Worm (Caenorhabditis elegans) whole organism, L3 larva: ENCODE data around the gene dna-2.

ENCODE experiments used
- R02D3.7 ChIP-seq: fragments of 150-350 bp; optimal IDR thresholded peaks from 2 replicates; lab custom pipeline; 2014; ENCODE audit warnings: missing biosample characterization, missing genetic modification characterization
- ama-1 ChIP-seq: fragments of 150-350 bp; optimal IDR thresholded peaks from 2 replicates; lab custom pipeline; 2018
- ceh-16 ChIP-seq: sonication (generic microtip); optimal IDR thresholded peaks from 2 replicates; lab custom pipeline; 2017; ENCODE audit warnings: missing biosample characterization, missing genetic modification characterization
- ceh-28 ChIP-seq: fragments of 150-350 bp; optimal IDR thresholded peaks from 2 replicates; lab custom pipeline; 2014; ENCODE audit warnings: missing biosample characterization, missing genetic modification reagents, missing genetic modification characterization
- ceh-82 ChIP-seq: fragments of 150-350 bp; optimal IDR thresholded peaks from 2 replicates; lab custom pipeline; 2014; ENCODE audit warnings: missing biosample characterization, missing genetic modification characterization
- elt-1 ChIP-seq: fragments of 150-350 bp; optimal IDR thresholded peaks from 2 replicates; lab custom pipeline; 2014; ENCODE audit warnings: missing biosample characterization, missing genetic modification characterization
- elt-2 ChIP-seq: sonication (generic microtip); optimal IDR thresholded peaks from 2 replicates; lab custom pipeline; 2016; ENCODE audit warnings: missing genetic modification reagents, mild to moderate bottlenecking, missing genetic modification characterization, missing compliant biosample characterization
- eor-1 ChIP-seq, 2 experiments: fragments of 150-350 bp; optimal IDR thresholded peaks; 2 replicates each; lab custom pipeline; 2014 to 2018; ENCODE audit warnings: missing biosample characterization in 2 of 2, missing genetic modification characterization in 2 of 2
- fkh-10 ChIP-seq: sonication (generic microtip); optimal IDR thresholded peaks from 2 replicates; lab custom pipeline; 2017; ENCODE audit warnings: missing biosample characterization, missing genetic modification reagents, missing genetic modification characterization
- fkh-2 ChIP-seq: fragments of 150-350 bp; optimal IDR thresholded peaks from 2 replicates; lab custom pipeline; 2014; ENCODE audit warnings: missing biosample characterization, missing genetic modification reagents, missing genetic modification characterization
- fos-1 ChIP-seq: fragments of 150-350 bp; optimal IDR thresholded peaks from 2 replicates; lab custom pipeline; 2014; ENCODE audit warnings: missing biosample characterization, missing genetic modification characterization
- hmg-11 ChIP-seq: sonication (generic microtip); optimal IDR thresholded peaks from 2 replicates; lab custom pipeline; 2016; ENCODE audit warnings: missing genetic modification characterization, missing compliant biosample characterization
- jun-1 ChIP-seq: fragments of 150-350 bp; optimal IDR thresholded peaks from 2 replicates; lab custom pipeline; 2014; ENCODE audit warnings: missing biosample characterization, missing genetic modification reagents, missing genetic modification characterization
- lin-15B ChIP-seq: fragments of 150-350 bp; optimal IDR thresholded peaks from 2 replicates; lab custom pipeline; 2014; ENCODE audit warnings: missing biosample characterization, missing genetic modification characterization
- lin-39 ChIP-seq: fragments of 150-350 bp; optimal IDR thresholded peaks from 2 replicates; lab custom pipeline; 2018; ENCODE audit warnings: missing biosample characterization, missing genetic modification reagents, missing genetic modification characterization
- lsy-12 ChIP-seq: sonication (generic microtip); optimal IDR thresholded peaks from 2 replicates; lab custom pipeline; 2016; ENCODE audit warnings: mild to moderate bottlenecking, missing genetic modification characterization, missing compliant biosample characterization
- mml-1 ChIP-seq: fragments of 150-350 bp; sonication (generic microtip); optimal IDR thresholded peaks from 3 replicates; lab custom pipeline; 2014; ENCODE audit warnings: missing biosample characterization, missing genetic modification characterization
- nfya-1 ChIP-seq: sonication (generic microtip); optimal IDR thresholded peaks from 2 replicates; lab custom pipeline; 2017; ENCODE audit warnings: missing genetic modification characterization, mild to moderate bottlenecking, missing compliant biosample characterization, antibody characterized with exemption, moderate library complexity; ENCODE audit not compliant: insufficient read depth
- nhr-11 ChIP-seq: fragments of 150-350 bp; optimal IDR thresholded peaks from 2 replicates; lab custom pipeline; 2014; ENCODE audit warnings: missing biosample characterization, missing genetic modification characterization
- nhr-23 ChIP-seq: fragments of 150-350 bp; optimal IDR thresholded peaks from 2 replicates; lab custom pipeline; 2014; ENCODE audit warnings: missing biosample characterization, missing genetic modification reagents, missing genetic modification characterization
- nhr-25 ChIP-seq: sonication (generic microtip); optimal IDR thresholded peaks from 2 replicates; lab custom pipeline; 2017; ENCODE audit warnings: missing biosample characterization, missing genetic modification characterization
- nhr-43 ChIP-seq: sonication (generic microtip); optimal IDR thresholded peaks from 2 replicates; lab custom pipeline; 2016; ENCODE audit warnings: mild to moderate bottlenecking, missing genetic modification characterization, missing compliant biosample characterization; ENCODE audit not compliant: poor library complexity, severe bottlenecking
- pha-4 ChIP-seq: fragments of 150-350 bp; optimal IDR thresholded peaks from 2 replicates; lab custom pipeline; 2014; ENCODE audit warnings: missing biosample characterization, missing genetic modification reagents, missing genetic modification characterization
- pqm-1 ChIP-seq: fragments of 150-350 bp; optimal IDR thresholded peaks from 2 replicates; lab custom pipeline; 2017; ENCODE audit warnings: missing biosample characterization, missing genetic modification characterization, inconsistent platforms
- sea-2 ChIP-seq: fragments of 150-350 bp; sonication (generic microtip); optimal IDR thresholded peaks from 4 replicates; lab custom pipeline; 2014; ENCODE audit warnings: missing biosample characterization, missing genetic modification reagents, missing genetic modification characterization
- skn-1 ChIP-seq: fragments of 150-350 bp; optimal IDR thresholded peaks from 2 replicates; lab custom pipeline; 2014; ENCODE audit warnings: missing biosample characterization, missing genetic modification characterization
- snpc-4 ChIP-seq: fragments of 150-350 bp; optimal IDR thresholded peaks from 2 replicates; lab custom pipeline; 2014; ENCODE audit warnings: missing biosample characterization, missing genetic modification characterization
- tbx-2 ChIP-seq: sonication (generic microtip); optimal IDR thresholded peaks from 2 replicates; lab custom pipeline; 2016; ENCODE audit warnings: mild to moderate bottlenecking, missing genetic modification characterization, missing compliant biosample characterization
- unc-39 ChIP-seq: sonication (generic microtip); optimal IDR thresholded peaks from 4 replicates; lab custom pipeline; 2017; ENCODE audit warnings: missing biosample characterization, missing genetic modification characterization
- unc-62 ChIP-seq: fragments of 150-350 bp; sonication (generic microtip); optimal IDR thresholded peaks from 4 replicates; lab custom pipeline; 2014; ENCODE audit warnings: missing biosample characterization, missing genetic modification reagents, missing genetic modification characterization
- zag-1 ChIP-seq: fragments of 150-350 bp; optimal IDR thresholded peaks from 2 replicates; lab custom pipeline; 2014; ENCODE audit warnings: missing biosample characterization, missing genetic modification characterization
- ztf-4 ChIP-seq: fragments of 150-350 bp; optimal IDR thresholded peaks from 2 replicates; lab custom pipeline; 2014; ENCODE audit warnings: missing biosample characterization, missing genetic modification characterization

dna-2 gene

DNA sequence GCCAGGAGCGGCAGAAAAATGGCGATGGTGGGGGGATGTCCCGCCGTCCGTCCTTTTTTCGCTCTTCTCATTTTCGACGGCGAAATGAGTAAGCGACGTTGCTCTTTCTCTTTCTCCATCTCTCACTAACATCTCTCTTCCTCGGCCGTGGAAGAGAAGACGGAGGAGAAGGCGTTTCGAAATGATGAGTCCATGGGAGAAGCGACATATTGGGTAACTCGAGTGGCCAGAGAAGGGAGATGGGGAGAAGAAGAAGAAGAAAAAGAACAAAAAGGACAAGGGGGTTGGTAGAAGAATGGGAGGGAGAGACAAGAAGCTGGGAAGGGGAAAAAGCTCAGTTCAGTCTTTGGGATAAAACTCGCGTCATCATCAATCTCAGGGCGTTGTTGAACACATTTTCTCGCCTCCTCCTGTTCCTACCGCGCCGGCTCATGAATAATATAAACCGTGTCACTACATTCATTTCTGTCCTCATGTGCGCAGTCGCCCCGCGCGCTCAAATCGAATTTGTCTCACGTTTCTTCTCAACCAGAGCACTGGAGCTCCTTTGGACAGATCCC is 26.5 kb upstream of the dna-2 start:
- TF ChIP-seq hmg-11, result peak; percentile 68
- TF ChIP-seq jun-1 (tag; lab: Kevin White, UChicago), result no peak
- no peak for TF ChIP-seq elt-2 (tag; lab: Kevin White, UChicago)
- peak; percentile 29 for TF ChIP-seq lin-15B (tag; lab: Kevin White, UChicago)
- no peak for TF ChIP-seq unc-39 (tag; lab: Kevin White, UChicago)
- TF ChIP-seq R02D3.7, result no peak
- TF ChIP-seq sea-2, result peak; percentile 56
- TF ChIP-seq lin-39 (tag; lab: Kevin White, UChicago), result peak; percentile 52
- TF ChIP-seq fkh-2, result no peak
- no peak for TF ChIP-seq lsy-12 (tag; lab: Kevin White, UChicago)
- TF ChIP-seq zag-1, result no peak
- TF ChIP-seq pqm-1 (tag; lab: Kevin White, UChicago), result no peak
- peak; percentile 72 for TF ChIP-seq nfya-1 (tag; lab: Kevin White, UChicago)
- TF ChIP-seq unc-62, result peak; percentile 33
- no peak for TF ChIP-seq ceh-82 (tag; lab: Kevin White, UChicago)

DNA sequence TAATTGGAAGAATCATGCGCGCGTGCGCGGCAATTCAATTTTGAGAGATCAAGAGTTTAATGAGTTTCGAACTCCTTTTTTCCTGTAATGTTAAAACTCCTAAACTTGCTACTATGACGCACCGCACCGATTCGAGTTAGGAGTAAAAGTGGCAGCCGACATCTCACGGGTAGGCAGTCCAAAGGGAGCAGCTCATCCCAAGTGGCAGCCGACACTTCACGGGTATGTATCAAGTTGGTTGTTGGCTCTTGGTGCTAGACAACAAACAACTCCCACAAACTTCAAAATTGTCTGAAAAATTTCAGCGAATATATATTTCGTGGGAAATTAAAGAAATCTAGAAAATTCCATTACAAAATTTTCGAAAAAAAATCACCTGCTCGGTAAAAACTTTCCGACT is 25.0 kb upstream of the dna-2 start:
- TF ChIP-seq hmg-11, result no peak
- peak; percentile 58 for TF ChIP-seq snpc-4

DNA sequence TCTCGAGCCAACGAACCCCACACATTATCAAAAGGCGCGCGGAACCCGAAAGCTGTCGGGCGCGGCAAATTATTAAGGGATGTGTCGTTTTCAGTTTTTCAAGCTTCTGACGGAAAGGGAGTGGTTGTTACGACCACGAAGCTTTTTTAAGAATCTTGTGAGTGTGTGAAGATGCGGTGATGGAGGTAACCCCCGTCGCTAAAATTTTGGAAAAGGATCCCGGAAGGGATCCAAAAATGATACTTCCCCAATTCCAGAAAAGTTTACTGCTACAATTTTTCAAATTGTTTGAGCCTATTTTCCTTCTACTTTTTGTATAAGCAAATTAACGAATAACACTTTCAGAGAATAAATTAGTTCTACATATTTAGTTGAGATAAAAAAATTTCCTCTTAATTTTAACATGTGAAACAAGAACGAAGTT is 21.5 kb upstream of the dna-2 start:
- TF ChIP-seq eor-1 (tag; optimal IDR thresholded peaks at IDR 0.05; lab: Kevin White, UChicago), result peak in 1 of 2 experiments; percentile 11
- TF ChIP-seq ztf-4 (tag; lab: Kevin White, UChicago), result peak; percentile 83
- peak; percentile 100 for TF ChIP-seq ama-1 (lab: Kevin White, UChicago)
- TF ChIP-seq tbx-2 (tag; lab: Kevin White, UChicago), result peak; percentile 54
- peak; percentile 80 for TF ChIP-seq nhr-25 (tag; lab: Kevin White, UChicago)
- no peak for TF ChIP-seq fkh-10 (GFP tag; lab: Kevin White, UChicago)
- TF ChIP-seq lsy-12 (tag; lab: Kevin White, UChicago), result no peak
- no peak for TF ChIP-seq hmg-11
- TF ChIP-seq nfya-1 (tag; lab: Kevin White, UChicago), result peak; percentile 83
- TF ChIP-seq mml-1 (tag; lab: Kevin White, UChicago), result no peak
- peak; percentile 94 for TF ChIP-seq pha-4 (tag; lab: Kevin White, UChicago)
- TF ChIP-seq fos-1 (tag; lab: Kevin White, UChicago), result peak; percentile 65
- TF ChIP-seq nhr-23 (tag; lab: Kevin White, UChicago), result no peak
- no peak for TF ChIP-seq pqm-1 (tag; lab: Kevin White, UChicago)
- TF ChIP-seq ceh-16, result peak; percentile 67
- peak; percentile 77 for TF ChIP-seq snpc-4
- TF ChIP-seq lin-39 (tag; lab: Kevin White, UChicago), result peak; percentile 68
- peak; percentile 29 for TF ChIP-seq elt-2 (tag; lab: Kevin White, UChicago)

DNA sequence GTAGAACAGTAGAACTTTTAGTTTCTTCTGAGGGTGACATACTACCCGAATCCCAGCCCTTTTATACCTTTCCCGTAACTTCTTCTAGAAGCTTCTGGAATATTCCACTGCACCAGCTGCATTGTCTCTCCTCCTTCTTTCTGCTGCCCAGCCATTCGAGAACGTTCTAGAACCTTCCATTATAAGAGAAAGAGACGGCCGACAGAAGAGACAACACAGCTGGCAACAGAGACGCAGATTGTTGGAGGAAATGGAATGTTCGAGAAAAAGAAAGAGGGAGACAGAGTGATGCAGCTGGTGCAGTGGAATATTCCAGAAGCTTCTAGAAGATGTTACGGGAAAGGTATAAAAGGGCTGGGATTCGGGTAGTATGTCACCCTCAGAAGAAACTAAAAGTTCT is 19.0 kb upstream of the dna-2 start, which contains the start of the genes F44E5.4 and F44E5.5:
Gene F44E5.4 (minus strand): TSS at position 35 of the 400 bp plus-strand sequence.
Gene F44E5.5 (plus strand): TSS at position 386 of the 400 bp plus-strand sequence.
- TF ChIP-seq skn-1 (tag; lab: Kevin White, UChicago) (peak; percentile 12), eor-1 (tag; optimal IDR thresholded peaks at IDR 0.05; lab: Kevin White, UChicago) (peak in 1 of 2 experiments; percentile 42), mml-1 (tag; lab: Kevin White, UChicago) (peak; percentile 66), nhr-43 (tag; lab: Kevin White, UChicago) (peak; percentile 47), nhr-23 (tag; lab: Kevin White, UChicago) (peak; percentile 74), jun-1 (tag; lab: Kevin White, UChicago) (peak; percentile 93), fkh-10 (GFP tag; lab: Kevin White, UChicago) (peak; percentile 9), elt-2 (tag; lab: Kevin White, UChicago) (peak; percentile 60), pha-4 (tag; lab: Kevin White, UChicago) (peak; percentile 38), ceh-28 (peak; percentile 69), elt-1 (tag; lab: Kevin White, UChicago) (peak; percentile 31), lin-15B (tag; lab: Kevin White, UChicago) (peak; percentile 44), nhr-11 (tag; lab: Kevin White, UChicago) (peak; percentile 70), sea-2 (peak; percentile 100), tbx-2 (tag; lab: Kevin White, UChicago) (peak; percentile 90), nhr-25 (tag; lab: Kevin White, UChicago) (peak; percentile 61), fos-1 (tag; lab: Kevin White, UChicago) (peak; percentile 34), lsy-12 (tag; lab: Kevin White, UChicago) (peak; percentile 98), lin-39 (tag; lab: Kevin White, UChicago) (peak; percentile 54), nfya-1 (tag; lab: Kevin White, UChicago) (peak; percentile 92)
- TF ChIP-seq, all 47 proteins: peak for 20; not testable (repeated sequence) for 27
